Fruit fly (Drosophila melanogaster): ENCODE measurements around the gene CG2082.

DNA sequence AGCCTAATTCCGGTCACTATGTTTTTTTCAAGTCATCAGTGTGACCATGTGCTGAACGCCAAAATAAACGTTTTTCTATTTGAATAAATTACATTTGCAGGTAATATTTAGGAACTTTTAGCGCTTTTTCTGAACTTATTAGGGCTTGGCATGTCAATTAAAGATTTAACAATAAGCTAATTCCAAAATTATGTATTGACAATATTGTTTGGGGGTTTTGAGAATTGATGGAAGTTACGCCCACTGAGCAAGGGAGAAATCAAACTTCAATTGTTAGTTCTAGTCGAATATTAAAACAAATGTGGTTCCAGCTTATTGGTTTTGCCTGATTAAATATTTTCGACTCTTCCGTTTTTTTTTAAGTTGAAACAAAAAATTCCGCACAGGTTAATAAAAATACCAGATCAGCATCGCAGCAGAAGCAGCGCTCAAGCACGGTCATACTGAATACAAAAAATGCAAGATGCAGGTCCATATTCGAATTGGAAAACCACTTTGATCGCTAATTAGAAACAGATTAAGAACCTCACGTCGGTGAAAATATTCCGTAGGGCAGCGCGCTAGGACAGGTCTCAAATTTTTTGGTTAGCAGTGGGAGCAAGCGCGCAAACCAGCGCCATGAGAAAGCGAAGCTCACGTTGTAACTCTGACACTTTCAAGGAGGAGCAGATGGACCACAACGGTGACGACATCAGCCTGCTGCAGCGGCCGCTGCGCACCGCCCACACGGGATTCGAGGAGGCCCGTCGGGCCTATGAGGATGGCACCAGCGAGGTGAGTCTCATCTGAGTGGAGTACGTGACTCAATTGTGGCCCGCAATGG, 13.6 kb upstream of the CG2082 start, which contains the start of the genes PSMG1 and CG10979:
- TF ChIP-seq CG8478 (optimal IDR thresholded peaks at IDR 0.05) (no peak), CTCF (optimal IDR thresholded peaks at IDR 0.05) (no peak)
